Fruit fly (Drosophila melanogaster) whole organism, embryonic: Measurements from ENCODE around the gene Blos4.

ENCODE experiments used
- Atf-2 ChIP-seq: fragments of 200-800 bp; sonication (Bioruptor generic); optimal IDR thresholded peaks from 2 replicates; lab custom pipeline; 2016; ENCODE audit warnings: missing biosample characterization, missing genetic modification characterization
- CG12071 ChIP-seq: fragments of 200-800 bp; sonication (Bioruptor generic); optimal IDR thresholded peaks from 3 replicates; lab custom pipeline; 2018; ENCODE audit warnings: missing biosample characterization, mild to moderate bottlenecking, missing genetic modification characterization
- CG12104 ChIP-seq: fragments of 200-800 bp; sonication (Bioruptor generic); optimal IDR thresholded peaks from 3 replicates; lab custom pipeline; 2016; ENCODE audit warnings: missing biosample characterization, missing genetic modification characterization
- CG12299 ChIP-seq: fragments of 200-800 bp; sonication (Bioruptor generic); optimal IDR thresholded peaks from 2 replicates; lab custom pipeline; 2018; ENCODE audit warnings: missing biosample characterization, mild to moderate bottlenecking, missing genetic modification characterization
- CG14860 ChIP-seq: fragments of 200-800 bp; sonication (Bioruptor generic); IDR thresholded peaks from 3 replicates; pipeline ENCODE4 v1.3.6; 2022; ENCODE audit warnings: missing biosample characterization, missing genetic modification characterization; ENCODE audit not compliant: partially characterized antibody
- CG15011 ChIP-seq: fragments of 200-800 bp; sonication (Bioruptor generic); optimal IDR thresholded peaks from 3 replicates; lab custom pipeline; 2018; ENCODE audit warnings: missing biosample characterization, mild to moderate bottlenecking, missing genetic modification characterization
- CG1529 ChIP-seq: fragments of 200-800 bp; sonication (Bioruptor generic); optimal IDR thresholded peaks from 3 replicates; lab custom pipeline; 2018; ENCODE audit warnings: missing biosample characterization, missing genetic modification characterization
- CG16779 ChIP-seq: fragments of 200-800 bp; sonication (Bioruptor generic); IDR thresholded peaks from 2 replicates; pipeline ENCODE4 v1.3.6; 2022; ENCODE audit warnings: missing biosample characterization, missing genetic modification characterization
- CG16815 ChIP-seq: fragments of 200-800 bp; sonication (Bioruptor generic); optimal IDR thresholded peaks from 3 replicates; lab custom pipeline; 2017; ENCODE audit warnings: missing biosample characterization, mild to moderate bottlenecking, missing genetic modification characterization
- CG1792 ChIP-seq: fragments of 200-800 bp; sonication (Bioruptor generic); optimal IDR thresholded peaks from 2 replicates; lab custom pipeline; 2016; ENCODE audit warnings: missing biosample characterization, missing genetic modification characterization
- CG18262 ChIP-seq: fragments of 200-800 bp; optimal IDR thresholded peaks from 3 replicates; lab custom pipeline; 2019; ENCODE audit warnings: missing biosample characterization, mild to moderate bottlenecking, missing genetic modification characterization, moderate library complexity
- CG1832 ChIP-seq: fragments of 200-800 bp; sonication (Bioruptor generic); optimal IDR thresholded peaks from 2 replicates; lab custom pipeline; 2017; ENCODE audit warnings: missing biosample characterization, mild to moderate bottlenecking, missing genetic modification characterization, inconsistent platforms
- CG2678 ChIP-seq: fragments of 200-800 bp; sonication (Bioruptor generic); optimal IDR thresholded peaks from 3 replicates; lab custom pipeline; 2019; ENCODE audit warnings: missing biosample characterization, mild to moderate bottlenecking, missing genetic modification characterization, moderate library complexity
- CG34224 ChIP-seq: fragments of 200-800 bp; sonication (Bioruptor generic); IDR thresholded peaks from 3 replicates; pipeline ENCODE4 v1.3.6; 2022; ENCODE audit warnings: missing biosample characterization, missing genetic modification characterization; ENCODE audit not compliant: partially characterized antibody
- CG7987 ChIP-seq: fragments of 200-800 bp; sonication (Bioruptor generic); optimal IDR thresholded peaks from 2 replicates; lab custom pipeline; 2018; ENCODE audit warnings: missing biosample characterization, mild to moderate bottlenecking, missing genetic modification characterization, moderate library complexity
- CG9215 ChIP-seq: fragments of 200-800 bp; sonication (Bioruptor generic); IDR thresholded peaks from 2 replicates; pipeline ENCODE4 v1.3.6; 2022; ENCODE audit warnings: missing biosample characterization, missing genetic modification characterization
- CG9727 ChIP-seq: fragments of 200-800 bp; sonication (Bioruptor generic); optimal IDR thresholded peaks from 3 replicates; lab custom pipeline; 2017; ENCODE audit warnings: missing biosample characterization, mild to moderate bottlenecking, missing genetic modification characterization
- CG9932 ChIP-seq: fragments of 200-800 bp; sonication (Bioruptor generic); IDR thresholded peaks from 2 replicates; pipeline ENCODE4 v1.3.6; 2022; ENCODE audit warnings: missing biosample characterization, missing genetic modification characterization
- Chrac-16 ChIP-seq: fragments of 200-800 bp; sonication (Bioruptor generic); optimal IDR thresholded peaks from 3 replicates; lab custom pipeline; 2016; ENCODE audit warnings: missing biosample characterization, missing genetic modification characterization
- CkIIα-i1 ChIP-seq: fragments of 200-800 bp; sonication (Bioruptor generic); IDR thresholded peaks from 2 replicates; pipeline ENCODE4 v1.3.6; 2022; ENCODE audit warnings: missing biosample characterization, missing genetic modification characterization
- Dip3 ChIP-seq: fragments of 200-800 bp; sonication (Bioruptor generic); optimal IDR thresholded peaks from 3 replicates; lab custom pipeline; 2016; ENCODE audit warnings: missing biosample characterization, missing genetic modification characterization
- Dll ChIP-seq: fragments of 200-800 bp; sonication (Bioruptor generic); IDR thresholded peaks from 4 replicates; pipeline ENCODE4 v1.3.6; 2022; ENCODE audit warnings: missing biosample characterization, missing genetic modification characterization; ENCODE audit not compliant: partially characterized antibody
- Doc2 ChIP-seq: fragments of 200-800 bp; sonication (Bioruptor generic); IDR thresholded peaks from 2 replicates; pipeline ENCODE4 v1.3.6; 2022; ENCODE audit warnings: missing biosample characterization, missing genetic modification characterization
- Drgx ChIP-seq: fragments of 200-800 bp; sonication (Bioruptor generic); IDR thresholded peaks from 2 replicates; pipeline ENCODE4 v1.3.6; 2022; ENCODE audit warnings: missing biosample characterization, missing genetic modification characterization
- Gsc ChIP-seq: fragments of 200-800 bp; sonication (Bioruptor generic); IDR thresholded peaks from 2 replicates; pipeline ENCODE4 v1.3.6; 2022; ENCODE audit warnings: missing biosample characterization, missing genetic modification characterization
- HHEX ChIP-seq: fragments of 200-800 bp; sonication (Bioruptor generic); optimal IDR thresholded peaks from 3 replicates; lab custom pipeline; 2017; ENCODE audit warnings: missing biosample characterization, mild to moderate bottlenecking, missing genetic modification characterization, missing genetic modification reagents
- Hr78 ChIP-seq, 2 experiments: fragments of 200-800 bp in 1 of 2; fragments of >200 bp in 1 of 2; sonication (Bioruptor generic) in 1 of 2; optimal IDR thresholded peaks; 2 replicates each; lab custom pipeline; 2017 to 2019; ENCODE audit warnings: missing biosample characterization in 2 of 2, missing genetic modification characterization in 2 of 2, mild to moderate bottlenecking in 1 of 2, moderate library complexity in 1 of 2
- Lhr ChIP-seq: fragments of 200-800 bp; sonication (Bioruptor generic); optimal IDR thresholded peaks from 3 replicates; lab custom pipeline; 2017; ENCODE audit warnings: mild to moderate bottlenecking, missing biosample characterization, missing genetic modification reagents, missing genetic modification characterization
- Myb ChIP-seq: fragments of 200-800 bp; sonication (Bioruptor generic); optimal IDR thresholded peaks from 2 replicates; lab custom pipeline; 2016; ENCODE audit warnings: missing biosample characterization, missing genetic modification characterization
- Sox102F ChIP-seq: fragments of 200-800 bp; sonication (Bioruptor generic); optimal IDR thresholded peaks from 2 replicates; lab custom pipeline; 2018; ENCODE audit warnings: missing biosample characterization, mild to moderate bottlenecking, missing genetic modification characterization, moderate library complexity
- Sry-β ChIP-seq: fragments of 200-800 bp; sonication (Bioruptor generic); optimal IDR thresholded peaks from 2 replicates; lab custom pipeline; 2018; ENCODE audit warnings: missing biosample characterization, mild to moderate bottlenecking, missing genetic modification characterization, moderate library complexity
- ara ChIP-seq: fragments of 200-800 bp; sonication (Bioruptor generic); IDR thresholded peaks from 2 replicates; pipeline ENCODE4 v1.3.6; 2022; ENCODE audit warnings: missing biosample characterization, missing genetic modification characterization
- caup ChIP-seq: fragments of 200-800 bp; sonication (Bioruptor generic); optimal IDR thresholded peaks from 3 replicates; lab custom pipeline; 2017; ENCODE audit warnings: missing biosample characterization, mild to moderate bottlenecking, missing genetic modification characterization, moderate library complexity; ENCODE audit not compliant: severe bottlenecking
- chinmo ChIP-seq: fragments of 200-800 bp; sonication (Bioruptor generic); IDR thresholded peaks from 4 replicates; pipeline ENCODE4 v1.3.6; 2022; ENCODE audit warnings: missing biosample characterization, missing genetic modification characterization; ENCODE audit not compliant: partially characterized antibody
- crol ChIP-seq: fragments of 200-800 bp; sonication (Bioruptor generic); IDR thresholded peaks from 2 replicates; pipeline ENCODE4 v1.3.6; 2022; ENCODE audit warnings: missing biosample characterization, missing genetic modification characterization
- dimm ChIP-seq: fragments of 200-800 bp; sonication (Bioruptor generic); IDR thresholded peaks from 2 replicates; pipeline ENCODE4 v1.3.6; 2022; ENCODE audit warnings: missing biosample characterization, missing genetic modification characterization
- fru ChIP-seq: fragments of >200 bp; optimal IDR thresholded peaks from 2 replicates; lab custom pipeline; 2017
- gro ChIP-seq: fragments of 200-800 bp; sonication (Bioruptor generic); optimal IDR thresholded peaks from 2 replicates; lab custom pipeline; 2016; ENCODE audit warnings: missing biosample characterization, missing genetic modification characterization
- ken ChIP-seq: fragments of 200-800 bp; sonication (Bioruptor generic); IDR thresholded peaks from 3 replicates; pipeline ENCODE4 v1.3.6; 2022; ENCODE audit warnings: missing biosample characterization, missing genetic modification characterization
- knrl ChIP-seq: fragments of 200-800 bp; sonication (Bioruptor generic); IDR thresholded peaks from 3 replicates; pipeline ENCODE4 v1.3.6; 2022; ENCODE audit warnings: missing biosample characterization, missing genetic modification characterization; ENCODE audit not compliant: partially characterized antibody
- lbe ChIP-seq: fragments of 200-800 bp; sonication (Bioruptor generic); optimal IDR thresholded peaks from 2 replicates; lab custom pipeline; 2016; ENCODE audit warnings: missing biosample characterization, mild to moderate bottlenecking, missing genetic modification characterization
- nau ChIP-seq: fragments of 200-800 bp; sonication (Bioruptor generic); optimal IDR thresholded peaks from 3 replicates; lab custom pipeline; 2017; ENCODE audit warnings: missing biosample characterization, mild to moderate bottlenecking, missing genetic modification characterization, missing genetic modification reagents
- nerfin-2 ChIP-seq: fragments of 200-800 bp; sonication (Bioruptor generic); IDR thresholded peaks from 2 replicates; pipeline ENCODE4 v1.3.6; 2022; ENCODE audit warnings: missing biosample characterization, missing genetic modification characterization; ENCODE audit not compliant: partially characterized antibody
- otp ChIP-seq: fragments of 200-800 bp; sonication (Bioruptor generic); IDR thresholded peaks from 3 replicates; pipeline ENCODE4, ENCODE4 v1.3.6; 2022; ENCODE audit warnings: missing biosample characterization, missing genetic modification characterization
- sens ChIP-seq: fragments of 200-800 bp; sonication (Bioruptor generic); peaks from one replicate; lab custom pipeline; 2016; ENCODE audit warnings: missing biosample characterization, missing genetic modification characterization
- sima ChIP-seq: fragments of 200-800 bp; sonication (Bioruptor generic); optimal IDR thresholded peaks from 2 replicates; lab custom pipeline; 2016; ENCODE audit warnings: missing biosample characterization, missing genetic modification characterization
- twi ChIP-seq: fragments of 200-800 bp; optimal IDR thresholded peaks from 2 replicates; lab custom pipeline; 2019; ENCODE audit warnings: missing biosample characterization, mild to moderate bottlenecking, missing genetic modification characterization, moderate library complexity
- usp ChIP-seq: fragments of >200 bp; optimal IDR thresholded peaks from 2 replicates; lab custom pipeline; 2017; ENCODE audit warnings: missing biosample characterization, missing genetic modification characterization
- vnd ChIP-seq: fragments of 200-800 bp; sonication (Bioruptor generic); IDR thresholded peaks from 3 replicates; pipeline ENCODE4 v1.3.6; 2022; ENCODE audit warnings: missing biosample characterization, missing genetic modification characterization; ENCODE audit not compliant: partially characterized antibody
- zfh2 ChIP-seq: fragments of 200-800 bp; sonication (Bioruptor generic); optimal IDR thresholded peaks from 2 replicates; lab custom pipeline; 2016; ENCODE audit warnings: missing biosample characterization, missing genetic modification characterization

The Blos4 gene

DNA sequence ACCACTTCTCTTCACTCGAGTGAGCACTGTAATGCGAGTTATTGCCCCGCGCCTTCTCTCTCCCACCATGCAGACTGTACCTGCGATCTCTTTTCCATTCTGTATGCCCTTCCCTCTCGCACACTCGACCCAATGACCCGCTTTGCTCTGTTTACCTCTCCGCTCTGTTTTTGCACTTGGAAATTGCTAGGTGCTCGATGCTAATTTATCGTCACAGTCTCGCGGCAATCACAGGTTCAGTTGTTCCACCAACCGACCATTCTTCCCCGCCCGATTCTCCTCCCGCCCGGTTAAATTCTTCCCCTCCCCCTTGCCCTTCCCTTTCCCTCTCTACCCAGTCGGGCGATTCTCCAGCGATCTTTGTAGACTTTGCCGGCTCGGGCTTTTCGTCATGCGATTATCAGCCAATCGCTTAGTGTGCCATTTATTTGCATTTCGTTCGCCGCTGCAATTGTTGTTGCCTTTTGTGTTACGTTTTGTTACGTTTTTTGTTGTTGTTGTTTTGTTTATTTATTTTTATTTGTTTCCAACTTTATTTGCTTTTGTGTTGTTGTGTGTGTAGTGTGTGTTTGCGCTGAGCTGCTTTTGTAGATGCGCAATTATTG lies 11.0 kb upstream of the Blos4 start (continued):
- TF ChIP-seq CG12104 (GFP tag; lab: Kevin White, UChicago): peak; percentile 32
- TF ChIP-seq CG2678 (tag; lab: Kevin White, UChicago): no peak
- no peak for TF ChIP-seq CG1529 (GFP tag; lab: Kevin White, UChicago)
- TF ChIP-seq Dip3 (GFP tag; lab: Kevin White, UChicago): no peak
- TF ChIP-seq crol (GFP tag; lab: Robert Waterston, UW): peak; percentile 88
- TF ChIP-seq CG15011 (GFP tag; lab: Kevin White, UChicago): no peak
- TF ChIP-seq gro (GFP tag; lab: Kevin White, UChicago): no peak
- TF ChIP-seq sens (GFP tag; lab: Kevin White, UChicago): no peak
- TF ChIP-seq nau (GFP tag; lab: Kevin White, UChicago): no peak
- TF ChIP-seq CG18262: no peak
- TF ChIP-seq CG12071: no peak
- peak; percentile 44; the same call in 1 of the 3 replicates for TF ChIP-seq ken (GFP tag; lab: Robert Waterston, UW)
- TF ChIP-seq Doc2 (GFP tag; lab: Robert Waterston, UW): no peak
- TF ChIP-seq Lhr: no peak
- TF ChIP-seq Gsc (GFP tag; lab: Robert Waterston, UW): no peak
- TF ChIP-seq CG16779 (GFP tag; lab: Robert Waterston, UW): no peak
- TF ChIP-seq CG9932 (GFP tag; lab: Robert Waterston, UW): peak; percentile 33; the same call in 1 of the 2 replicates
- TF ChIP-seq CG9215 (GFP tag; lab: Robert Waterston, UW): no peak
- TF ChIP-seq dimm (GFP tag; lab: Robert Waterston, UW): no peak
- TF ChIP-seq Atf-2 (GFP tag; lab: Kevin White, UChicago): no peak
- TF ChIP-seq CG9727 (GFP tag; lab: Kevin White, UChicago): no peak
- no peak for TF ChIP-seq CG14860 (GFP tag; lab: Robert Waterston, UW)
- peak; percentile 34 for TF ChIP-seq CG1832 (GFP tag; lab: Kevin White, UChicago)
- TF ChIP-seq Myb (GFP tag; lab: Kevin White, UChicago): no peak
- TF ChIP-seq Sox102F (GFP tag; lab: Kevin White, UChicago): no peak
- peak; percentile 55 for TF ChIP-seq CG7987 (GFP tag; lab: Kevin White, UChicago)
- TF ChIP-seq Drgx (GFP tag; lab: Robert Waterston, UW): peak; percentile 77
- TF ChIP-seq sima: no peak
- TF ChIP-seq Chrac-16 (GFP tag; lab: Kevin White, UChicago): no peak
- no peak for TF ChIP-seq CG16815 (GFP tag; lab: Kevin White, UChicago)
- TF ChIP-seq CkIIα-i1 (GFP tag; lab: Robert Waterston, UW): 0 out of 2 replicates have a peak, but pooled peaks have one; percentile 16
- no peak for TF ChIP-seq nerfin-2 (GFP tag; lab: Robert Waterston, UW)
- TF ChIP-seq Dll (GFP tag; lab: Robert Waterston, UW): no peak
- no peak for TF ChIP-seq vnd
- peak; percentile 3 for TF ChIP-seq caup (GFP tag; lab: Kevin White, UChicago)
- TF ChIP-seq CG12299 (tag; lab: Kevin White, UChicago): no peak
- TF ChIP-seq usp (GFP tag; lab: Kevin White, UChicago): no peak
- no peak for TF ChIP-seq CG34224 (GFP tag; lab: Robert Waterston, UW)
- no peak for TF ChIP-seq twi (tag; lab: Kevin White, UChicago)
- TF ChIP-seq CG1792 (GFP tag; lab: Kevin White, UChicago): no peak
- TF ChIP-seq lbe: peak; percentile 36
- TF ChIP-seq ara (GFP tag; lab: Robert Waterston, UW): peak; percentile 29; the same call in 1 of the 2 replicates
- no peak for TF ChIP-seq zfh2 (GFP tag; lab: Kevin White, UChicago)
- no peak for TF ChIP-seq fru
- no peak for TF ChIP-seq Sry-β (GFP tag; lab: Kevin White, UChicago)
- no peak for TF ChIP-seq otp (GFP tag; lab: Robert Waterston, UW)
- TF ChIP-seq HHEX (GFP tag; lab: Kevin White, UChicago): no peak
- TF ChIP-seq chinmo: peak; percentile 70; the same call in 1 of the 4 replicates
- no peak for TF ChIP-seq knrl
- peak in 1 of 2 experiments; percentile 32 for TF ChIP-seq Hr78 (GFP tag; optimal IDR thresholded peaks at IDR 0.05; lab: Kevin White, UChicago)
